Worm (Caenorhabditis elegans) whole organism, mixed stage, embryonic: ENCODE results near the gene srh-220.

Source experiments
- M03D4.4 ChIP-seq: sonication (generic microtip); optimal IDR thresholded peaks from 2 replicates; lab custom pipeline; 2017; ENCODE audit warnings: mild to moderate bottlenecking, missing genetic modification characterization, missing compliant biosample characterization
- blmp-1 ChIP-seq: fragments of 150-350 bp; optimal IDR thresholded peaks from 2 replicates; lab custom pipeline; 2014; ENCODE audit warnings: missing biosample characterization, missing genetic modification characterization
- ces-1 ChIP-seq: fragments of 150-350 bp; optimal IDR thresholded peaks from 2 replicates; lab custom pipeline; 2014; ENCODE audit warnings: missing biosample characterization, missing genetic modification reagents, missing genetic modification characterization
- mep-1 ChIP-seq: fragments of 150-350 bp; optimal IDR thresholded peaks from 2 replicates; lab custom pipeline; 2017; ENCODE audit warnings: missing biosample characterization, missing genetic modification reagents, missing genetic modification characterization, inconsistent platforms
- nhr-237 ChIP-seq: fragments of 150-350 bp; optimal IDR thresholded peaks from 2 replicates; lab custom pipeline; 2014; ENCODE audit warnings: missing biosample characterization, missing genetic modification characterization
- nhr-28 ChIP-seq: fragments of 150-350 bp; optimal IDR thresholded peaks from 2 replicates; lab custom pipeline; 2014; ENCODE audit warnings: missing biosample characterization, missing genetic modification characterization
- nhr-76 ChIP-seq: sonication (generic microtip); optimal IDR thresholded peaks from 2 replicates; lab custom pipeline; 2017; ENCODE audit warnings: missing biosample characterization, missing genetic modification characterization
- snpc-4 ChIP-seq: fragments of 150-350 bp; optimal IDR thresholded peaks from 2 replicates; lab custom pipeline; 2014; ENCODE audit warnings: missing biosample characterization, missing genetic modification characterization
- sptf-1 ChIP-seq: sonication (generic microtip); optimal IDR thresholded peaks from 2 replicates; lab custom pipeline; 2017; ENCODE audit warnings: mild to moderate bottlenecking, missing genetic modification characterization, moderate library complexity, missing compliant biosample characterization
- unc-120 ChIP-seq: sonication (generic microtip); optimal IDR thresholded peaks from 2 replicates; lab custom pipeline; 2017; ENCODE audit warnings: missing genetic modification characterization, missing compliant biosample characterization; ENCODE audit not compliant: poor library complexity, severe bottlenecking
- unc-39 ChIP-seq: fragments of 150-350 bp; optimal IDR thresholded peaks from 2 replicates; lab custom pipeline; 2014; ENCODE audit warnings: missing biosample characterization, missing genetic modification characterization
- unc-62 ChIP-seq: fragments of 150-350 bp; optimal IDR thresholded peaks from 2 replicates; lab custom pipeline; 2014; ENCODE audit warnings: missing biosample characterization, missing genetic modification reagents, missing genetic modification characterization
- zip-8 ChIP-seq: fragments of 150-350 bp; optimal IDR thresholded peaks from 2 replicates; lab custom pipeline; 2014; ENCODE audit warnings: missing biosample characterization, missing genetic modification characterization

DNA sequence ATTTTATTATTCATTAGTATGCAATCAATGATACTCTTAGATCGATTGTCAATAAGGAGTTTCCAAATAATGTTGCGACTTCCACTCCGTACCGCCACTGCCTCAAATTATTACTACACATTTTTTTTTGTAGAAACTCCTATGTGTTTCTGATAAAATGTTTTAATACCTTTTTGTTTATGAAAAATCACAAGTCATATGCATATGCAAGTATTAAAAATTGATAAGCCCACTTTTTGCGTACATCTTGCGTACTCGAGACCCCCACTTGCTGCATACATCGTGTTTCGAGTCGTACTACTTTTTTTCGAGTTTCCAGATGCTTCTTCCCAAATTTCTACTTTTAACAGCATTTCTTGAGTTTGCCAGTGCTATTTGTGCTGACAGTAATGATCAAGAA lies 12.8 kb downstream of the srh-220 start, which contains the start of gene clec-76:
- TF ChIP-seq nhr-28 (tag; lab: Kevin White, UChicago) = no peak
- no peak for TF ChIP-seq unc-39 (tag; lab: Kevin White, UChicago)
- no peak for TF ChIP-seq M03D4.4 (tag; lab: Kevin White, UChicago)
- TF ChIP-seq snpc-4 (tag; lab: Kevin White, UChicago) = no peak
- no peak for TF ChIP-seq sptf-1
- TF ChIP-seq mep-1 (tag; lab: Kevin White, UChicago) = no peak
- TF ChIP-seq zip-8 = no peak
- TF ChIP-seq ces-1 (GFP tag; lab: Kevin White, UChicago) = no peak
- TF ChIP-seq unc-120 (tag; lab: Kevin White, UChicago) = no peak
- no peak for TF ChIP-seq nhr-237
- TF ChIP-seq unc-62 (GFP tag; lab: Kevin White, UChicago) = no peak
- TF ChIP-seq blmp-1 (tag; lab: Kevin White, UChicago) = no peak
- TF ChIP-seq nhr-76 (tag; lab: Kevin White, UChicago) = no peak
